Worm (Caenorhabditis elegans) whole organism, L2 larva: Measurements from ENCODE around the gene ttr-7.

Experiments
- egl-27 ChIP-seq: sonication (generic microtip); optimal IDR thresholded peaks from 3 replicates; lab custom pipeline; 2017; ENCODE audit warnings: missing biosample characterization, missing genetic modification reagents, missing genetic modification characterization
- elt-3 ChIP-seq: sonication (generic microtip); optimal IDR thresholded peaks from 2 replicates; lab custom pipeline; 2017; ENCODE audit warnings: missing biosample characterization, missing genetic modification characterization
- lin-11 ChIP-seq: fragments of 150-350 bp; sonication (generic microtip); optimal IDR thresholded peaks from 2 replicates; lab custom pipeline; 2014; ENCODE audit warnings: missing biosample characterization, missing genetic modification characterization, inconsistent platforms, mixed read lengths
- lin-39 ChIP-seq: fragments of 150-350 bp; optimal IDR thresholded peaks from 2 replicates; lab custom pipeline; 2014; ENCODE audit warnings: missing biosample characterization, missing genetic modification reagents, missing genetic modification characterization
- nhr-237 ChIP-seq: fragments of 150-350 bp; optimal IDR thresholded peaks from 2 replicates; lab custom pipeline; 2014; ENCODE audit warnings: missing biosample characterization, missing genetic modification characterization
- skn-1 ChIP-seq: sonication (generic microtip); optimal IDR thresholded peaks from 2 replicates; lab custom pipeline; 2017; ENCODE audit warnings: missing biosample characterization, missing genetic modification characterization

DNA sequence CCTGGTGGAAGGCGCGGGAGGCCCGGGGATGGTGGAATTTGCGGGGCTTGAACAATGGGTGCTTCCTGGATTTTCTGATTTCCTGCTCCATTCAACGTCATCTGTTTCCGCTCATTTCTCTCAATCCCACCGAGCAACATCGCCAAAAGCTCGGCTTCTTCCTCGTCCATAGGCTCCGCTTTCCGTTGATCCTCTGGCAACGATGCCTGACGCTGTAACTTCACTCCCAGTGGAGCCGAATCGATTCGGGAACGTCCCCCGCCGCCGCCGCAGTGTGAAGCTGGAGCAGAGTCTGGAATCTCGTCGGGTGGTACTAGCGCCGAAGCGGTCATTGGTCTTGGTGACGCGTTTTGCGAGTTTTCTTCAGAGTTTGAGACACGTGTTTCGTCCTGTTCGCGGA, 10.4 kb upstream of the ttr-7 start:
- no peak for TF ChIP-seq egl-27
- no peak for TF ChIP-seq lin-39 (tag; lab: Kevin White, UChicago)
- TF ChIP-seq elt-3, result no peak
- TF ChIP-seq lin-11 (tag; lab: Kevin White, UChicago), result no peak
- TF ChIP-seq nhr-237 (tag; lab: Kevin White, UChicago), result no peak
- no peak for TF ChIP-seq skn-1 (tag; lab: Kevin White, UChicago)
